Worm (Caenorhabditis elegans): Measurements from ENCODE around the gene D2096.10.

D2096.10 gene

ce11 chrIV:8363163-8363562 is 25.9 kb downstream of the D2096.10 start, which contains the start of gene D2096.12:
Gene D2096.12 (plus strand): TSS chrIV:8363463.
- TF ChIP-seq snpc-4 (GFP tag; optimal IDR thresholded peaks at IDR 0.05) = no peak
- no peak for TF ChIP-seq snpc-4 (tag; optimal IDR thresholded peaks at IDR 0.05)
- TF ChIP-seq ekl-4 (GFP tag; IDR thresholded peaks at IDR 0.05) = 0 out of 2 replicates have a peak, but pooled peaks have one; percentile 41

- no peak for TF ChIP-seq F22D6.2 (tag; optimal IDR thresholded peaks at IDR 0.05)
- no peak for TF ChIP-seq athp-1 (tag; optimal IDR thresholded peaks at IDR 0.05)
These were observed 28.2 kb downstream of the D2096.10 start, which contains the start of gene sqv-1 for ce11 chrIV:8360817-8361216. Gene sqv-1 (plus strand): TSS chrIV:8361117.

- no peak for TF ChIP-seq pbrm-1 (GFP tag; IDR thresholded peaks at IDR 0.05)
- no peak for TF ChIP-seq ceh-79 (tag; optimal IDR thresholded peaks at IDR 0.05)
- no peak for TF ChIP-seq ztf-28 (GFP tag; IDR thresholded peaks at IDR 0.05)
- peak; percentile 93 for TF ChIP-seq hmg-1.2 (GFP tag; IDR thresholded peaks at IDR 0.05)
- TF ChIP-seq mel-28 (tag; optimal IDR thresholded peaks at IDR 0.05; ENCODE audit: borderline replicate concordance) = no peak
- TF ChIP-seq snpc-1.3 (tag; optimal IDR thresholded peaks at IDR 0.05; ENCODE audit: insufficient read depth) = peak; percentile 30
- TF ChIP-seq madf-8 (GFP tag; conservative IDR thresholded peaks at IDR 0.05) = no peak
- TF ChIP-seq Y53G8AR.9 (GFP tag; conservative IDR thresholded peaks at IDR 0.05) = no peak
- no peak for TF ChIP-seq dpff-1 (tag; optimal IDR thresholded peaks at IDR 0.05)
- no peak for TF ChIP-seq snpc-4 (GFP tag; optimal IDR thresholded peaks at IDR 0.05)
- TF ChIP-seq snpc-4 (tag; optimal IDR thresholded peaks at IDR 0.05) = no peak
- no peak for TF ChIP-seq dpl-1 (GFP tag; optimal IDR thresholded peaks at IDR 0.05)
- no peak for TF ChIP-seq B0336.3 (GFP tag; IDR thresholded peaks at IDR 0.05)
These were observed 29.2 kb downstream of the D2096.10 start, which contains the start of gene D2096.5 for ce11 chrIV:8359716-8360407. Gene D2096.5 (minus strand): TSS chrIV:8359766.

- TF ChIP-seq F49E8.2 (tag; optimal IDR thresholded peaks at IDR 0.05; ENCODE audit: insufficient read depth) (no peak), cebp-1 (GFP tag; IDR thresholded peaks at IDR 0.05) (no peak), cebp-1 (tag; optimal IDR thresholded peaks at IDR 0.05) (no peak), B0035.1 (tag; optimal IDR thresholded peaks at IDR 0.05) (no peak), Y56A3A.18 (GFP tag; IDR thresholded peaks at IDR 0.05) (no peak)
These were observed 30.5 kb downstream of the D2096.10 start, which contains the start of gene D2096.13 for ce11 chrIV:8358492-8358891. Gene D2096.13 (minus strand): TSS chrIV:8358592.

- no peak for TF ChIP-seq unc-130 (GFP tag; optimal IDR thresholded peaks at IDR 0.05)
- TF ChIP-seq B0035.1 (tag; optimal IDR thresholded peaks at IDR 0.05) = no peak
- TF ChIP-seq efl-1 (GFP tag; optimal IDR thresholded peaks at IDR 0.05) = no peak
- peak; percentile 84 for TF ChIP-seq zfh-2 (GFP tag; conservative IDR thresholded peaks at IDR 0.05)
These were observed 31.7 kb downstream of the D2096.10 start for ce11 chrIV:8357299-8357698.

ce11 chrIV:8355592-8355991 is 33.4 kb downstream of the D2096.10 start, which contains the start of the genes F17E9.2 and col-116:
Gene F17E9.2 (plus strand): TSS chrIV:8355892.
Gene col-116 (plus strand): TSS chrIV:8355906.
- no peak for TF ChIP-seq attf-3 (GFP tag; conservative IDR thresholded peaks at IDR 0.05)
- TF ChIP-seq repo-1 (tag; optimal IDR thresholded peaks at IDR 0.05) = no peak
- no peak for TF ChIP-seq B0336.3 (GFP tag; IDR thresholded peaks at IDR 0.05)
- TF ChIP-seq nhr-80 (tag; optimal IDR thresholded peaks at IDR 0.05) = no peak
- no peak for TF ChIP-seq hlh-12 (tag; optimal IDR thresholded peaks at IDR 0.05)
- no peak for TF ChIP-seq lag-1 (GFP tag; IDR thresholded peaks at IDR 0.05)
- no peak for TF ChIP-seq B0261.1 (tag; optimal IDR thresholded peaks at IDR 0.05)
- TF ChIP-seq F10E7.11 (tag; optimal IDR thresholded peaks at IDR 0.05) = no peak
- no peak for TF ChIP-seq K12H6.12 (tag; optimal IDR thresholded peaks at IDR 0.05)
- TF ChIP-seq mcd-1 (GFP tag; IDR thresholded peaks at IDR 0.05) = no peak
- TF ChIP-seq Y56A3A.18 (GFP tag; IDR thresholded peaks at IDR 0.05) = no peak
- TF ChIP-seq ekl-4 (GFP tag; IDR thresholded peaks at IDR 0.05) = no peak

All from whole organism, young adult.